Fruit fly (Drosophila melanogaster) whole organism, wandering third instar larva: ENCODE data around the gene Ranbp16.

Source experiments
- CG32264 ChIP-seq: fragments of 200-800 bp; sonication (Bioruptor generic); optimal IDR thresholded peaks from 2 replicates; lab custom pipeline; 2016; ENCODE audit warnings: missing biosample characterization, missing genetic modification characterization
- Hnf4 ChIP-seq: fragments of 200-800 bp; sonication (Bioruptor generic); optimal IDR thresholded peaks from 2 replicates; lab custom pipeline; 2016; ENCODE audit warnings: missing biosample characterization, mild to moderate bottlenecking, missing genetic modification characterization
- Rel ChIP-seq, 2 experiments: fragments of 200-800 bp; sonication (Bioruptor generic) in 1 of 2; optimal IDR thresholded peaks; 2 replicates in 1 of 2; 3 replicates in 1 of 2; lab custom pipeline; 2016 to 2019; ENCODE audit warnings: mild to moderate bottlenecking in 2 of 2, missing biosample characterization in 2 of 2, missing genetic modification characterization in 2 of 2, moderate library complexity in 1 of 2
- Sp1 ChIP-seq: fragments of 200-800 bp; sonication (Bioruptor generic); optimal IDR thresholded peaks from 3 replicates; lab custom pipeline; 2019; ENCODE audit warnings: missing biosample characterization, mild to moderate bottlenecking, missing genetic modification characterization, moderate library complexity
- br ChIP-seq: fragments of 200-800 bp; sonication (Bioruptor generic); optimal IDR thresholded peaks from 2 replicates; lab custom pipeline; 2016; ENCODE audit warnings: missing biosample characterization, missing genetic modification characterization
- lola ChIP-seq: fragments of >200 bp; optimal IDR thresholded peaks from 2 replicates; lab custom pipeline; 2017; ENCODE audit warnings: missing biosample characterization, missing genetic modification characterization
- psq ChIP-seq: fragments of 200-800 bp; sonication (Bioruptor generic); optimal IDR thresholded peaks from 3 replicates; lab custom pipeline; 2017; ENCODE audit warnings: missing biosample characterization, mild to moderate bottlenecking, missing genetic modification characterization, moderate library complexity
- sage ChIP-seq: fragments of 200-800 bp; sonication (Bioruptor generic); optimal IDR thresholded peaks from 2 replicates; lab custom pipeline; 2016; ENCODE audit warnings: missing biosample characterization, mild to moderate bottlenecking, missing genetic modification characterization
- sv ChIP-seq: fragments of 200-800 bp; sonication (Bioruptor generic); optimal IDR thresholded peaks from 3 replicates; lab custom pipeline; 2016; ENCODE audit warnings: missing biosample characterization, missing genetic modification characterization

Ranbp16 gene

dm6 chrX:15886411-15887246 is 47.0 kb downstream of the Ranbp16 start:
- TF ChIP-seq sage (GFP tag; lab: Kevin White, UChicago) (peak; percentile 67), CG32264 (GFP tag; lab: Kevin White, UChicago) (peak; percentile 38), Hnf4 (GFP tag; lab: Kevin White, UChicago) (no peak), Sp1 (GFP tag; lab: Kevin White, UChicago) (peak; percentile 84), psq (GFP tag; lab: Kevin White, UChicago) (peak; percentile 100), Rel (GFP tag; optimal IDR thresholded peaks at IDR 0.05; lab: Kevin White, UChicago) (peak; percentile 35), Rel (tag; optimal IDR thresholded peaks at IDR 0.05; lab: Kevin White, UChicago) (peak; percentile 38), sv (GFP tag; lab: Kevin White, UChicago) (no peak), br (GFP tag; lab: Kevin White, UChicago) (peak; percentile 21), lola (GFP tag; lab: Kevin White, UChicago) (no peak)
